Worm (Caenorhabditis elegans) whole organism, L4 larva: ENCODE data around the gene pgp-10.

Experiments
- D1046.2 ChIP-seq: fragments of 200-800 bp; sonication (Bioruptor generic); IDR thresholded peaks from 2 replicates; pipeline ENCODE4 v1.3.6; 2022; ENCODE audit warnings: missing genetic modification characterization, missing compliant biosample characterization
- F10B5.3 ChIP-seq: sonication (generic microtip); optimal IDR thresholded peaks from 2 replicates; lab custom pipeline; 2016; ENCODE audit warnings: mild to moderate bottlenecking, missing genetic modification characterization, missing compliant biosample characterization
- F26F4.8 ChIP-seq: fragments of 200-800 bp; sonication (Bioruptor generic); conservative IDR thresholded peaks from 2 replicates; pipeline ENCODE4 v1.3.6; 2022; ENCODE audit warnings: missing genetic modification characterization, missing compliant biosample characterization
- T20F7.1 ChIP-seq: fragments of 200-800 bp; sonication (Bioruptor generic); optimal IDR thresholded peaks from 2 replicates; lab custom pipeline; 2018; ENCODE audit warnings: mild to moderate bottlenecking, missing genetic modification characterization, missing compliant biosample characterization
- T26A8.4 ChIP-seq: fragments of 200-800 bp; sonication (Bioruptor generic); IDR thresholded peaks from 2 replicates; pipeline ENCODE4 v1.3.6; 2022; ENCODE audit warnings: missing genetic modification characterization, missing compliant biosample characterization
- Y48G9A.11 ChIP-seq: fragments of 200-800 bp; sonication (Bioruptor generic); IDR thresholded peaks from 2 replicates; pipeline ENCODE4 v1.3.6; 2022; ENCODE audit warnings: missing genetic modification reagents, missing genetic modification characterization, missing compliant biosample characterization
- Y5F2A.4 ChIP-seq: fragments of 200-800 bp; sonication (Bioruptor generic); optimal IDR thresholded peaks from 2 replicates; lab custom pipeline; 2018; ENCODE audit warnings: mild to moderate bottlenecking, missing genetic modification characterization, missing compliant biosample characterization
- ZK337.2 ChIP-seq: fragments of 200-800 bp; sonication (Bioruptor generic); IDR thresholded peaks from 2 replicates; pipeline ENCODE4 v1.3.6; 2022; ENCODE audit warnings: missing genetic modification reagents, missing genetic modification characterization, missing compliant biosample characterization
- aha-1 ChIP-seq: fragments of 150-350 bp; peaks from one replicate; lab custom pipeline; 2014; ENCODE audit warnings: missing biosample characterization, missing genetic modification characterization
- ama-1 ChIP-seq: fragments of 150-350 bp; optimal IDR thresholded peaks from 2 replicates; lab custom pipeline; 2014; ENCODE audit warnings: inconsistent platforms, mixed read lengths
- ceh-28 ChIP-seq: fragments of 150-350 bp; optimal IDR thresholded peaks from 2 replicates; lab custom pipeline; 2014; ENCODE audit warnings: missing biosample characterization, missing genetic modification reagents, missing genetic modification characterization
- ceh-44 ChIP-seq: fragments of 200-800 bp; sonication (Bioruptor generic); IDR thresholded peaks from 2 replicates; pipeline ENCODE4 v1.3.6; 2022; ENCODE audit warnings: missing genetic modification reagents, missing genetic modification characterization, missing compliant biosample characterization
- daf-12 ChIP-seq: fragments of 150-350 bp; optimal IDR thresholded peaks from 2 replicates; lab custom pipeline; 2014; ENCODE audit warnings: missing biosample characterization, missing genetic modification reagents, missing genetic modification characterization
- daf-16 ChIP-seq, 3 experiments: sonication (generic microtip); optimal IDR thresholded peaks; 2 replicates each; lab custom pipeline; 2016 to 2017; ENCODE audit warnings: missing genetic modification characterization in 3 of 3, missing genetic modification reagents in 3 of 3, mild to moderate bottlenecking in 2 of 3, missing compliant biosample characterization in 2 of 3, missing biosample characterization in 1 of 3, moderate library complexity in 1 of 3
- duxl-1 ChIP-seq: sonication (generic microtip); optimal IDR thresholded peaks from 2 replicates; lab custom pipeline; 2016; ENCODE audit warnings: mild to moderate bottlenecking, missing genetic modification characterization, moderate library complexity, missing compliant biosample characterization; ENCODE audit not compliant: poor library complexity
- dve-1 ChIP-seq: sonication (generic microtip); optimal IDR thresholded peaks from 2 replicates; lab custom pipeline; 2017; ENCODE audit warnings: antibody characterized with exemption, mild to moderate bottlenecking, missing genetic modification characterization, missing compliant biosample characterization; ENCODE audit not compliant: insufficient read depth
- egl-27 ChIP-seq: sonication (generic microtip); optimal IDR thresholded peaks from 3 replicates; lab custom pipeline; 2017; ENCODE audit warnings: missing biosample characterization, missing genetic modification reagents, missing genetic modification characterization
- egl-43 ChIP-seq: fragments of 200-800 bp; sonication (Bioruptor generic); IDR thresholded peaks from 2 replicates; pipeline ENCODE4 v1.3.6; 2022; ENCODE audit warnings: missing genetic modification reagents, missing genetic modification characterization, missing compliant biosample characterization
- fkh-10 ChIP-seq: fragments of 150-350 bp; optimal IDR thresholded peaks from 2 replicates; lab custom pipeline; 2014; ENCODE audit warnings: missing biosample characterization, missing genetic modification reagents, missing genetic modification characterization
- hif-1 ChIP-seq, 2 experiments: sonication (generic microtip); optimal IDR thresholded peaks; 2 replicates each; lab custom pipeline; 2016 to 2017; ENCODE audit warnings: missing compliant biosample characterization in 2 of 2, missing genetic modification characterization in 2 of 2, missing genetic modification reagents in 2 of 2, missing genotype in 2 of 2, mild to moderate bottlenecking in 1 of 2
- hlh-11 ChIP-seq: fragments of 200-800 bp; sonication (Bioruptor generic); optimal IDR thresholded peaks from 2 replicates; lab custom pipeline; 2018; ENCODE audit warnings: mild to moderate bottlenecking, missing genetic modification characterization, missing compliant biosample characterization
- lin-13 ChIP-seq: fragments of 150-350 bp; optimal IDR thresholded peaks from 2 replicates; lab custom pipeline; 2014; ENCODE audit warnings: missing biosample characterization, missing genetic modification reagents, missing genetic modification characterization
- lin-38 ChIP-seq: fragments of 200-800 bp; sonication (Bioruptor generic); IDR thresholded peaks from 2 replicates; pipeline ENCODE4 v1.3.6; 2022; ENCODE audit warnings: missing genetic modification reagents, missing genetic modification characterization, missing compliant biosample characterization
- lin-39 ChIP-seq: fragments of 150-350 bp; optimal IDR thresholded peaks from 2 replicates; lab custom pipeline; 2014; ENCODE audit warnings: missing biosample characterization, missing genetic modification reagents, missing genetic modification characterization
- lsy-2 ChIP-seq, 2 experiments: fragments of 150-350 bp in 1 of 2; sonication (generic microtip) in 1 of 2; optimal IDR thresholded peaks; 2 replicates each; lab custom pipeline; 2014 to 2017; ENCODE audit warnings: missing biosample characterization in 2 of 2, missing genetic modification characterization in 2 of 2
- mxl-2 ChIP-seq: fragments of 200-800 bp; sonication (Bioruptor generic); conservative IDR thresholded peaks from 2 replicates; pipeline ENCODE4 v1.3.6; 2022; ENCODE audit warnings: missing genetic modification reagents, missing genetic modification characterization, missing compliant biosample characterization
- mxl-3 ChIP-seq: fragments of 200-800 bp; sonication (Bioruptor generic); optimal IDR thresholded peaks from 2 replicates; lab custom pipeline; 2018; ENCODE audit warnings: mild to moderate bottlenecking, missing genetic modification characterization, missing compliant biosample characterization
- nhr-10 ChIP-seq: fragments of 150-350 bp; optimal IDR thresholded peaks from 2 replicates; lab custom pipeline; 2014; ENCODE audit warnings: missing biosample characterization, missing genetic modification characterization
- nhr-11 ChIP-seq: fragments of 150-350 bp; optimal IDR thresholded peaks from 2 replicates; lab custom pipeline; 2014; ENCODE audit warnings: missing biosample characterization, missing genetic modification characterization
- nhr-25 ChIP-seq: sonication (generic microtip); optimal IDR thresholded peaks from 2 replicates; lab custom pipeline; 2017; ENCODE audit warnings: missing genetic modification characterization, mild to moderate bottlenecking, missing compliant biosample characterization, antibody characterized with exemption, moderate library complexity, borderline replicate concordance; ENCODE audit not compliant: insufficient read depth
- nhr-28 ChIP-seq: fragments of 150-350 bp; optimal IDR thresholded peaks from 2 replicates; lab custom pipeline; 2014; ENCODE audit warnings: missing biosample characterization, missing genetic modification characterization
- nhr-77 ChIP-seq: fragments of 150-350 bp; optimal IDR thresholded peaks from 2 replicates; lab custom pipeline; 2014; ENCODE audit warnings: missing biosample characterization, missing genetic modification characterization
- pqm-1 ChIP-seq: sonication (generic microtip); optimal IDR thresholded peaks from 2 replicates; lab custom pipeline; 2017; ENCODE audit warnings: missing biosample characterization, missing genetic modification characterization
- sdz-12 ChIP-seq: fragments of 200-800 bp; sonication (Bioruptor generic); optimal IDR thresholded peaks from 2 replicates; lab custom pipeline; 2018; ENCODE audit warnings: mild to moderate bottlenecking, missing genetic modification characterization, missing compliant biosample characterization
- set-16 ChIP-seq: fragments of 200-800 bp; sonication (Bioruptor generic); IDR thresholded peaks from 2 replicates; pipeline ENCODE4 v1.3.6; 2022; ENCODE audit warnings: missing genetic modification reagents, missing genetic modification characterization, missing compliant biosample characterization
- snpc-4 ChIP-seq: fragments of 150-350 bp; optimal IDR thresholded peaks from 2 replicates; lab custom pipeline; 2014; ENCODE audit warnings: missing biosample characterization, missing genetic modification characterization
- tra-1 ChIP-seq: fragments of 200-800 bp; sonication (Bioruptor generic); IDR thresholded peaks from 2 replicates; pipeline ENCODE4 v1.3.6; 2022; ENCODE audit warnings: missing genetic modification reagents, missing genetic modification characterization, missing compliant biosample characterization
- unc-62 ChIP-seq, 3 experiments: fragments of 150-350 bp in 1 of 3; sonication (generic microtip); optimal IDR thresholded peaks in 2 of 3; peaks in 1 of 3; 1 replicate in 1 of 3; 2 replicates in 2 of 3; lab custom pipeline; 2014 to 2017; ENCODE audit warnings: missing biosample characterization in 3 of 3, missing genetic modification characterization in 3 of 3, missing genetic modification reagents in 3 of 3, missing genotype in 1 of 3
- zfp-3 ChIP-seq: fragments of 200-800 bp; sonication (Bioruptor generic); conservative IDR thresholded peaks from 2 replicates; pipeline ENCODE4 v1.3.6; 2022; ENCODE audit warnings: missing genetic modification reagents, missing genetic modification characterization, missing compliant biosample characterization
- ztf-7 ChIP-seq: fragments of 150-350 bp; optimal IDR thresholded peaks from 2 replicates; lab custom pipeline; 2014; ENCODE audit warnings: missing biosample characterization, missing genetic modification characterization

The pgp-10 gene

ce11 chrX:7158736-7159135 is at the start of gene pgp-10:
Gene pgp-10, plus strand, starts transcription at chrX:7159036.
- TF ChIP-seq aha-1 (tag; lab: Kevin White, UChicago), result peak; percentile 26
- no peak for TF ChIP-seq hlh-11 (tag; lab: Kevin White, UChicago)

- TF ChIP-seq fkh-10 (GFP tag; lab: Kevin White, UChicago), result no peak
- no peak for TF ChIP-seq duxl-1
- TF ChIP-seq Y5F2A.4 (GFP tag; lab: Kevin White, UChicago), result no peak
- TF ChIP-seq Y48G9A.11 (GFP tag; lab: Robert Waterston, UW), result no peak
- no peak for TF ChIP-seq sdz-12
- no peak for TF ChIP-seq ceh-28 (tag; lab: Kevin White, UChicago)
- no peak for TF ChIP-seq lin-38 (GFP tag; lab: Robert Waterston, UW)
- TF ChIP-seq daf-12 (tag; lab: Kevin White, UChicago), result no peak
- TF ChIP-seq tra-1 (GFP tag; lab: Robert Waterston, UW), result no peak
- no peak for TF ChIP-seq T26A8.4 (GFP tag; lab: Robert Waterston, UW)
- TF ChIP-seq ama-1 (lab: Kevin White, UChicago), result no peak
- no peak for TF ChIP-seq ceh-44 (GFP tag; lab: Robert Waterston, UW)
- TF ChIP-seq ZK337.2 (GFP tag; lab: Robert Waterston, UW), result no peak
- TF ChIP-seq zfp-3, result no peak
- no peak for TF ChIP-seq ztf-7 (tag; lab: Kevin White, UChicago)
- TF ChIP-seq lin-39, result no peak
- TF ChIP-seq unc-62 (GFP tag; optimal IDR thresholded peaks at IDR 0.05 in 1 of 2; lab: Kevin White, UChicago), result no peak
- no peak for TF ChIP-seq unc-62 (tag; optimal IDR thresholded peaks at IDR 0.05; lab: Kevin White, UChicago)
- no peak for TF ChIP-seq nhr-11 (tag; lab: Kevin White, UChicago)
Measured at ce11 chrX:7112589-7112988, 46.2 kb upstream of the pgp-10 start, which contains the start of gene C36B7.1. Gene C36B7.1, plus strand, starts transcription at chrX:7112889.

DNA sequence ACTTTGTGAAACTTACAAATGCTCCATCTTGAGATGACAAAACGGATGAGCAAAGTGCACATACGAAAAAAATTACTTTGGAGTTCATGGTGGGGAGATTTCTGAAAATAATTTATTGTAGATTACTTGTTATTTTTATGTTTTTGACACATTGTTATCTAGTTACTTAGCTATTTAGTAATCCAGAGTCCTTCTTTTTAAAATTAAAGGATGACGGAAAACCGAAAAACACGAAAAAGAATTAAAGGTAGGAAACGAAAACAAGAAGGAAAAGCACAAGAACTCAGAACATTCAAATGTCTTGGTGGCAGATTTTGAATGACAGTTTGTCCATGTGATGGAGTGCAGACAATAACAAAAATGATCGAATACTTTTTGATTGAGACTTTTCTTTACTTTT is 41.9 kb upstream of the pgp-10 start, which contains the start of gene hen-1:
hen-1 (minus strand) TSS at position 101 of the 400 bp plus-strand sequence.
- TF ChIP-seq daf-12 (tag; lab: Kevin White, UChicago) (no peak), unc-62 (GFP tag; optimal IDR thresholded peaks at IDR 0.05 in 1 of 2; lab: Kevin White, UChicago) (peak in 1 of 2 experiments; percentile 23), unc-62 (tag; optimal IDR thresholded peaks at IDR 0.05; lab: Kevin White, UChicago) (no peak)

DNA sequence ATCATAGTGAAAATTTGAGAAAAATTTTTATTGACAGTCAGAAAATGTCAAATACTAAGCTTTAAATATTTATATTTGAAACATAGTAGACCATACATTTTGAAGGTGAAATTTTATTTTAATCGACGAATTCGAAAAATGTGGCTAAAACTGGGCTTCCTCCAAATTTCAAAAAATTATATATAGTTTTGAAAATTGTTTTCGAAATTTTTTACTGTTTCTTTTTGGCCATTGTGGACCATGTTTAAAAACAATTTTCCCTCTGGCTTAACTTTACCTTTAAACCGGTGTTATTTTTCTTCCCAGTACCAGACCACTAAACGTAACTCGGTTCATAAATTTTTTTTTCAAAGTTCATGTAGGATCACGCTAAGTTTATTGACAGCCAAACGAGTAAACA is 36.2 kb upstream of the pgp-10 start:
- TF ChIP-seq unc-62 (GFP tag; optimal IDR thresholded peaks at IDR 0.05 in 1 of 2; lab: Kevin White, UChicago), result peak in 1 of 2 experiments; percentile 91
- TF ChIP-seq unc-62 (tag; optimal IDR thresholded peaks at IDR 0.05; lab: Kevin White, UChicago), result no peak
- no peak for TF ChIP-seq lin-13 (GFP tag; lab: Kevin White, UChicago)
- TF ChIP-seq, all 104 proteins: peak for 1

- TF ChIP-seq T20F7.1 (GFP tag; lab: Kevin White, UChicago) (no peak), egl-43 (GFP tag; lab: Robert Waterston, UW) (no peak), T26A8.4 (GFP tag; lab: Robert Waterston, UW) (no peak), aha-1 (tag; lab: Kevin White, UChicago) (no peak), sdz-12 (no peak), egl-27 (tag; lab: Kevin White, UChicago) (no peak), daf-16 (GFP tag; optimal IDR thresholded peaks at IDR 0.05; lab: Kevin White, UChicago) (no peak), daf-16 (tag; optimal IDR thresholded peaks at IDR 0.05; lab: Kevin White, UChicago) (peak; percentile 69), set-16 (GFP tag; lab: Robert Waterston, UW) (no peak), unc-62 (GFP tag; optimal IDR thresholded peaks at IDR 0.05 in 1 of 2; lab: Kevin White, UChicago) (peak in 1 of 2 experiments; percentile 48), unc-62 (tag; optimal IDR thresholded peaks at IDR 0.05; lab: Kevin White, UChicago) (no peak), D1046.2 (no peak), hif-1 (tag; optimal IDR thresholded peaks at IDR 0.05; lab: Kevin White, UChicago) (no peak), mxl-3 (GFP tag; lab: Kevin White, UChicago) (no peak), nhr-77 (tag; lab: Kevin White, UChicago) (no peak), lsy-2 (tag; optimal IDR thresholded peaks at IDR 0.05; lab: Kevin White, UChicago) (no peak), pqm-1 (peak; percentile 50), dve-1 (tag; lab: Kevin White, UChicago) (no peak), nhr-28 (tag; lab: Kevin White, UChicago) (peak; percentile 17), F10B5.3 (tag; lab: Kevin White, UChicago) (no peak), snpc-4 (tag; lab: Kevin White, UChicago) (no peak), nhr-25 (tag; lab: Kevin White, UChicago) (no peak), mxl-2 (no peak), F26F4.8 (GFP tag; lab: Robert Waterston, UW) (no peak), nhr-10 (tag; lab: Kevin White, UChicago) (no peak), ceh-44 (GFP tag; lab: Robert Waterston, UW) (no peak), ama-1 (lab: Kevin White, UChicago) (no peak)
Measured at ce11 chrX:7124044-7124443, 34.8 kb upstream of the pgp-10 start.
